Fruit fly (Drosophila melanogaster): Measurements from ENCODE around the gene Tsp86D.
A peak's percentile ranks its signal among the peaks of the same experiment; 100 is the strongest.

The Tsp86D gene

dm6 chr3R:10872148-10872783 lies 3.8 kb downstream of the Tsp86D start, which contains the start of gene Fdh (continued):
- peak; percentile 40 for TF ChIP-seq exex (tag; optimal IDR thresholded peaks at IDR 0.05)
- TF ChIP-seq CG13624 (GFP tag; optimal IDR thresholded peaks at IDR 0.05): peak; percentile 13
- peak; percentile 72 for TF ChIP-seq CG12659 (GFP tag; optimal IDR thresholded peaks at IDR 0.05)
- no peak for TF ChIP-seq MESR4 (GFP tag; optimal IDR thresholded peaks at IDR 0.05)
- TF ChIP-seq Elba2 (GFP tag; optimal IDR thresholded peaks at IDR 0.05): peak; percentile 80
- peak; percentile 0 for TF ChIP-seq repo (GFP tag; optimal IDR thresholded peaks at IDR 0.05)
- peak; percentile 80 for TF ChIP-seq CG2712 (tag; optimal IDR thresholded peaks at IDR 0.05)
- TF ChIP-seq fd96Cb (tag; optimal IDR thresholded peaks at IDR 0.05): peak; percentile 48
- TF ChIP-seq CG9876 (GFP tag; optimal IDR thresholded peaks at IDR 0.05): no peak
- TF ChIP-seq Nf-YC (tag; optimal IDR thresholded peaks at IDR 0.05): peak; percentile 70
- no peak for TF ChIP-seq CG17802 (tag; optimal IDR thresholded peaks at IDR 0.05)
- peak; percentile 60; the same call in 1 of the 2 replicates for TF ChIP-seq ara (GFP tag; IDR thresholded peaks at IDR 0.05)
- peak; percentile 51 for TF ChIP-seq CG18476 (GFP tag; optimal IDR thresholded peaks at IDR 0.05)
- no peak for TF ChIP-seq Scr (GFP tag; IDR thresholded peaks at IDR 0.05; ENCODE audit: partially characterized antibody)
- TF ChIP-seq jumu (GFP tag; optimal IDR thresholded peaks at IDR 0.05): no peak
- TF ChIP-seq Blimp-1 (GFP tag; optimal IDR thresholded peaks at IDR 0.05): peak; percentile 56
- peak; percentile 78 for TF ChIP-seq gem (tag; optimal IDR thresholded peaks at IDR 0.05)
- peak; percentile 29 for TF ChIP-seq BtbVII (GFP tag; optimal IDR thresholded peaks at IDR 0.05)
- TF ChIP-seq CG2678 (tag; optimal IDR thresholded peaks at IDR 0.05): peak; percentile 67
- TF ChIP-seq MBD-R2 (GFP tag; IDR thresholded peaks at IDR 0.05): peak; percentile 22; the same call in 1 of the 2 replicates
- TF ChIP-seq sc (optimal IDR thresholded peaks at IDR 0.05): no peak
- peak; percentile 23 for TF ChIP-seq sc (GFP tag; optimal IDR thresholded peaks at IDR 0.05)
- peak; percentile 47 for TF ChIP-seq Ssrp (tag; optimal IDR thresholded peaks at IDR 0.05)
- TF ChIP-seq vfl (GFP tag; optimal IDR thresholded peaks at IDR 0.05): peak; percentile 19
- peak; percentile 50 for TF ChIP-seq bcd (GFP tag; optimal IDR thresholded peaks at IDR 0.05)
- no peak for TF ChIP-seq Gsc (GFP tag; IDR thresholded peaks at IDR 0.05)
- TF ChIP-seq CG4328 (GFP tag; optimal IDR thresholded peaks at IDR 0.05): peak; percentile 51
- peak; percentile 53; the same call in 2 of the 3 replicates for TF ChIP-seq dysf (GFP tag; IDR thresholded peaks at IDR 0.05)
- peak; percentile 75 for TF ChIP-seq CG10979 (tag; optimal IDR thresholded peaks at IDR 0.05)
- TF ChIP-seq Dek (tag; optimal IDR thresholded peaks at IDR 0.05): peak; percentile 60
- TF ChIP-seq slou (GFP tag; optimal IDR thresholded peaks at IDR 0.05): peak; percentile 5
- no peak for TF ChIP-seq zf30C (GFP tag; optimal IDR thresholded peaks at IDR 0.05)
- TF ChIP-seq ind (GFP tag; optimal IDR thresholded peaks at IDR 0.05): peak; percentile 35
- TF ChIP-seq Sin3A (optimal IDR thresholded peaks at IDR 0.05): peak; percentile 70
- peak; percentile 58 for TF ChIP-seq dmrt99B (tag; optimal IDR thresholded peaks at IDR 0.05)
- peak; percentile 9 for TF ChIP-seq CG16863 (GFP tag; optimal IDR thresholded peaks at IDR 0.05)
- 0 out of 2 replicates have a peak, but pooled peaks have one; percentile 35 for TF ChIP-seq chm (GFP tag; IDR thresholded peaks at IDR 0.05)
- peak; percentile 68 for TF ChIP-seq CG11504 (tag; optimal IDR thresholded peaks at IDR 0.05)
- peak in 1 of 2 experiments; percentile 62 for TF ChIP-seq insv (GFP tag; optimal IDR thresholded peaks at IDR 0.05)
- no peak for TF ChIP-seq Hand (GFP tag; optimal IDR thresholded peaks at IDR 0.05)
- TF ChIP-seq Myb (GFP tag; optimal IDR thresholded peaks at IDR 0.05): peak; percentile 58
- peak; percentile 11 for TF ChIP-seq Hr3 (GFP tag; optimal IDR thresholded peaks at IDR 0.05)
- TF ChIP-seq NC2β (GFP tag; optimal IDR thresholded peaks at IDR 0.05): peak; percentile 7
- peak; percentile 41 for TF ChIP-seq lbe (GFP tag; optimal IDR thresholded peaks at IDR 0.05)
- peak; percentile 32; the same call in 1 of the 2 replicates for TF ChIP-seq lmd (GFP tag; IDR thresholded peaks at IDR 0.05)
- peak; percentile 1 for TF ChIP-seq HmgZ (tag; optimal IDR thresholded peaks at IDR 0.05)
- 0 out of 3 replicates have a peak, but pooled peaks have one; percentile 26 for TF ChIP-seq ken (GFP tag; IDR thresholded peaks at IDR 0.05)
- TF ChIP-seq ro (GFP tag; IDR thresholded peaks at IDR 0.05): no peak
- peak; percentile 36 for TF ChIP-seq CG10654 (GFP tag; optimal IDR thresholded peaks at IDR 0.05)
- TF ChIP-seq CG12236 (GFP tag; optimal IDR thresholded peaks at IDR 0.05): no peak

Measured in whole organism, embryonic.